Worm (Caenorhabditis elegans) whole organism, young adult: ENCODE results near the gene Y62H9A.11.

ENCODE experiments used
- C06A6.2 ChIP-seq: fragments of 200-800 bp; sonication (Bioruptor generic); conservative IDR thresholded peaks from 2 replicates; pipeline ENCODE4 v1.3.6; 2022; ENCODE audit warnings: missing genetic modification characterization, missing compliant biosample characterization
- C17E4.6 ChIP-seq: fragments of 200-800 bp; sonication (Bioruptor generic); IDR thresholded peaks from 2 replicates; pipeline ENCODE4 v1.3.6; 2022; ENCODE audit warnings: missing genetic modification reagents, missing genetic modification characterization, missing compliant biosample characterization
- D2030.7 ChIP-seq: fragments of 200-800 bp; sonication (Bioruptor generic); IDR thresholded peaks from 2 replicates; pipeline ENCODE4 v1.3.6; 2022; ENCODE audit warnings: missing genetic modification reagents, missing genetic modification characterization, missing compliant biosample characterization
- F52B5.7 ChIP-seq: sonication (generic microtip); optimal IDR thresholded peaks from 2 replicates; lab custom pipeline; 2016; ENCODE audit warnings: mild to moderate bottlenecking, missing genetic modification characterization, missing compliant biosample characterization
- K12H6.12 ChIP-seq: fragments of 200-800 bp; sonication (Bioruptor generic); optimal IDR thresholded peaks from 2 replicates; lab custom pipeline; 2018; ENCODE audit warnings: mild to moderate bottlenecking, missing genetic modification characterization, missing compliant biosample characterization
- Y53F4B.3 ChIP-seq: fragments of 200-800 bp; sonication (Bioruptor generic); IDR thresholded peaks from 2 replicates; pipeline ENCODE4 v1.3.6; 2022; ENCODE audit warnings: missing genetic modification reagents, missing genetic modification characterization, missing compliant biosample characterization
- Y79H2A.3 ChIP-seq: fragments of 200-800 bp; sonication (Bioruptor generic); conservative IDR thresholded peaks from 2 replicates; pipeline ENCODE4 v1.3.6; 2022; ENCODE audit warnings: missing genetic modification reagents, missing genetic modification characterization, missing compliant biosample characterization
- Y95B8A.8 ChIP-seq: fragments of 200-800 bp; sonication (Bioruptor generic); IDR thresholded peaks from 2 replicates; pipeline ENCODE4 v1.3.6; 2022; ENCODE audit warnings: missing genetic modification reagents, missing genetic modification characterization, missing compliant biosample characterization
- aptf-3 ChIP-seq: fragments of 200-800 bp; sonication (Bioruptor generic); IDR thresholded peaks from 2 replicates; pipeline ENCODE4 v1.3.6; 2022; ENCODE audit warnings: missing genetic modification characterization, missing compliant biosample characterization
- attf-3 ChIP-seq: fragments of 200-800 bp; sonication (Bioruptor generic); conservative IDR thresholded peaks from 2 replicates; pipeline ENCODE4 v1.3.6; 2022; ENCODE audit warnings: missing genetic modification reagents, missing genetic modification characterization, missing compliant biosample characterization
- attf-5 ChIP-seq: fragments of 200-800 bp; sonication (Bioruptor generic); optimal IDR thresholded peaks from 2 replicates; lab custom pipeline; 2018; ENCODE audit warnings: mild to moderate bottlenecking, missing genetic modification characterization, missing compliant biosample characterization
- cebp-1 ChIP-seq, 2 experiments: fragments of 200-800 bp in 1 of 2; sonication (Bioruptor generic) in 1 of 2; sonication (generic microtip) in 1 of 2; IDR thresholded peaks in 1 of 2; optimal IDR thresholded peaks in 1 of 2; 2 replicates each; pipeline versions ENCODE4 v1.3.6 to Lab custom; 2017 to 2022; ENCODE audit warnings: missing compliant biosample characterization in 2 of 2, missing genetic modification characterization in 2 of 2, mild to moderate bottlenecking in 1 of 2, missing genetic modification reagents in 1 of 2, moderate library complexity in 1 of 2
- cebp-2 ChIP-seq: fragments of 200-800 bp; sonication (Bioruptor generic); IDR thresholded peaks from 2 replicates; pipeline ENCODE4 v1.3.6; 2022; ENCODE audit warnings: missing genetic modification characterization, missing compliant biosample characterization
- ceh-100 ChIP-seq: fragments of 200-800 bp; sonication (Bioruptor generic); IDR thresholded peaks from 2 replicates; pipeline ENCODE4 v1.3.6; 2022; ENCODE audit warnings: missing genetic modification reagents, missing genetic modification characterization, missing compliant biosample characterization
- ceh-79 ChIP-seq: sonication (generic microtip); optimal IDR thresholded peaks from 2 replicates; lab custom pipeline; 2017; ENCODE audit warnings: mild to moderate bottlenecking, missing genetic modification characterization, missing compliant biosample characterization
- efl-1 ChIP-seq: fragments of 150-350 bp; optimal IDR thresholded peaks from 2 replicates; lab custom pipeline; 2014; ENCODE audit warnings: missing biosample characterization, missing genetic modification reagents, missing genetic modification characterization
- egrh-3 ChIP-seq: fragments of 200-800 bp; sonication (Bioruptor generic); IDR thresholded peaks from 2 replicates; pipeline ENCODE4 v1.3.6; 2022; ENCODE audit warnings: missing genetic modification reagents, missing genetic modification characterization, missing compliant biosample characterization
- ets-4 ChIP-seq: fragments of 200-800 bp; sonication (Bioruptor generic); optimal IDR thresholded peaks from 2 replicates; lab custom pipeline; 2018; ENCODE audit warnings: mild to moderate bottlenecking, missing genetic modification characterization, missing compliant biosample characterization
- him-1 ChIP-seq: sonication (generic microtip); optimal IDR thresholded peaks from 2 replicates; lab custom pipeline; 2016; ENCODE audit warnings: missing genotype, missing genetic modification reagents, missing genetic modification characterization, missing compliant biosample characterization
- hmg-20 ChIP-seq: fragments of 200-800 bp; sonication (Bioruptor generic); IDR thresholded peaks from 2 replicates; pipeline ENCODE4 v1.3.6; 2022; ENCODE audit warnings: missing genetic modification reagents, missing genetic modification characterization, missing compliant biosample characterization
- hrde-1 ChIP-seq: sonication (generic microtip); optimal IDR thresholded peaks from 2 replicates; lab custom pipeline; 2016; ENCODE audit warnings: missing genetic modification characterization, mild to moderate bottlenecking, missing compliant biosample characterization, moderate library complexity, missing genotype, missing genetic modification reagents, borderline replicate concordance
- let-607 ChIP-seq, 2 experiments: fragments of 200-800 bp in 1 of 2; sonication (Bioruptor generic) in 1 of 2; sonication (generic microtip) in 1 of 2; optimal IDR thresholded peaks; 2 replicates each; lab custom pipeline; 2016 to 2018; ENCODE audit warnings: mild to moderate bottlenecking in 2 of 2, missing compliant biosample characterization in 2 of 2, missing genetic modification characterization in 2 of 2, moderate library complexity in 2 of 2, missing genotype in 1 of 2
- lin-40 ChIP-seq: sonication (generic microtip); optimal IDR thresholded peaks from 2 replicates; lab custom pipeline; 2016; ENCODE audit warnings: missing genetic modification characterization, mild to moderate bottlenecking, missing compliant biosample characterization, missing genotype, missing genetic modification reagents
- lir-1 ChIP-seq: fragments of 200-800 bp; sonication (Bioruptor generic); conservative IDR thresholded peaks from 2 replicates; pipeline ENCODE4 v1.3.6; 2022; ENCODE audit warnings: missing genetic modification reagents, missing genetic modification characterization, missing compliant biosample characterization
- madf-3 ChIP-seq: fragments of 200-800 bp; sonication (Bioruptor generic); IDR thresholded peaks from 2 replicates; pipeline ENCODE4 v1.3.6; 2022; ENCODE audit warnings: missing genetic modification reagents, missing genetic modification characterization, missing compliant biosample characterization
- mxl-1 ChIP-seq: sonication (generic microtip); optimal IDR thresholded peaks from 2 replicates; lab custom pipeline; 2016; ENCODE audit warnings: missing genetic modification characterization, missing compliant biosample characterization
- nfya-1 ChIP-seq: sonication (generic microtip); optimal IDR thresholded peaks from 2 replicates; lab custom pipeline; 2017; ENCODE audit warnings: antibody characterized with exemption, missing compliant biosample characterization, missing genetic modification characterization, borderline replicate concordance; ENCODE audit not compliant: insufficient read depth
- nfyb-1 ChIP-seq: fragments of 200-800 bp; sonication (Bioruptor generic); IDR thresholded peaks from 2 replicates; pipeline ENCODE4 v1.3.6; 2022; ENCODE audit warnings: missing genetic modification reagents, missing genetic modification characterization, missing compliant biosample characterization
- nhr-80 ChIP-seq: sonication (generic microtip); optimal IDR thresholded peaks from 2 replicates; lab custom pipeline; 2016; ENCODE audit warnings: missing genetic modification characterization, missing compliant biosample characterization
- nhr-90 ChIP-seq: sonication (generic microtip); optimal IDR thresholded peaks from 2 replicates; lab custom pipeline; 2016; ENCODE audit warnings: missing genotype, mild to moderate bottlenecking, missing genetic modification characterization, missing compliant biosample characterization
- rcor-1 ChIP-seq: fragments of 200-800 bp; sonication (Bioruptor generic); IDR thresholded peaks from 2 replicates; pipeline ENCODE4 v1.3.6; 2022; ENCODE audit warnings: missing genetic modification reagents, missing genetic modification characterization, missing compliant biosample characterization
- sdz-38 ChIP-seq: sonication (generic microtip); optimal IDR thresholded peaks from 2 replicates; lab custom pipeline; 2016; ENCODE audit warnings: missing genotype, missing genetic modification characterization, missing compliant biosample characterization
- snpc-1.3 ChIP-seq: sonication (generic microtip); optimal IDR thresholded peaks from 2 replicates; lab custom pipeline; 2017; ENCODE audit warnings: missing genetic modification characterization, mild to moderate bottlenecking, missing compliant biosample characterization, antibody characterized with exemption, moderate library complexity, missing genotype, missing genetic modification reagents; ENCODE audit not compliant: insufficient read depth
- snpc-3.4 ChIP-seq: sonication (generic microtip); optimal IDR thresholded peaks from 2 replicates; lab custom pipeline; 2017; ENCODE audit warnings: missing genetic modification characterization, mild to moderate bottlenecking, missing compliant biosample characterization, antibody characterized with exemption, moderate library complexity, missing genotype, missing genetic modification reagents
- unc-130 ChIP-seq: sonication (generic microtip); optimal IDR thresholded peaks from 2 replicates; lab custom pipeline; 2016; ENCODE audit warnings: missing genetic modification reagents, missing genetic modification characterization, missing compliant biosample characterization
- ztf-18 ChIP-seq: sonication (generic microtip); optimal IDR thresholded peaks from 2 replicates; lab custom pipeline; 2016; ENCODE audit warnings: missing genotype, mild to moderate bottlenecking, missing genetic modification characterization, missing compliant biosample characterization
- ztf-22 ChIP-seq: fragments of 200-800 bp; sonication (Bioruptor generic); optimal IDR thresholded peaks from 2 replicates; lab custom pipeline; 2018; ENCODE audit warnings: mild to moderate bottlenecking, missing genetic modification characterization, moderate library complexity, missing compliant biosample characterization
- ztf-25 ChIP-seq: fragments of 200-800 bp; sonication (Bioruptor generic); IDR thresholded peaks from 2 replicates; pipeline ENCODE4 v1.3.6; 2022; ENCODE audit warnings: missing genetic modification reagents, missing genetic modification characterization, missing compliant biosample characterization
- ztf-3 ChIP-seq: fragments of 200-800 bp; sonication (Bioruptor generic); optimal IDR thresholded peaks from 2 replicates; lab custom pipeline; 2018; ENCODE audit warnings: mild to moderate bottlenecking, missing genetic modification characterization, missing compliant biosample characterization
- ztf-6 ChIP-seq: fragments of 200-800 bp; sonication (Bioruptor generic); IDR thresholded peaks from 2 replicates; pipeline ENCODE4 v1.3.6; 2022; ENCODE audit warnings: missing genetic modification reagents, missing genetic modification characterization, missing compliant biosample characterization

Gene Y62H9A.11

DNA sequence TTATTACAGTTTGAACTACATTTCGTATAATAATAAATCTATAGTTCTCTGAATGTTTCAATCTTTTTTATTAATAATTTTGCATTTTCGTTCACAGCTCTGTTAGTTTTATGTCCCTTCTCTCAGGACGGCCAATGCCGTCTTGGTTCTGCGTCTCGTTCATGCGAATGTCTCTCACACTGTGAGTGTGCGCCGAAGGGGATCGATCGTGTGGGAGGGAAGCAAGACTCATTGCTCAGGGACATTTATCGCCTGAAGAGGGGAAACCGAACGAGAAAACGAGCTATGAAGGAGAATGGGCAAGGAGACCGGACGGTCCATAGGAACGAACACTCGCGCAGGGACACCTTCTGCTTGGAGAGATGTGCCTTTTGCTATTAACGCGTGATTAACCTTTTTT, 8.1 kb downstream of the Y62H9A.11 start:
- TF ChIP-seq F52B5.7 (tag; lab: Kevin White, UChicago) (no peak), Y53F4B.3 (GFP tag; lab: Robert Waterston, UW) (no peak), attf-3 (GFP tag; lab: Robert Waterston, UW) (no peak), K12H6.12 (tag; lab: Kevin White, UChicago) (no peak), hmg-20 (no peak), mxl-1 (no peak), cebp-1 (GFP tag; IDR thresholded peaks at IDR 0.05; lab: Robert Waterston, UW) (no peak), cebp-1 (tag; optimal IDR thresholded peaks at IDR 0.05; lab: Kevin White, UChicago) (no peak), egrh-3 (GFP tag; lab: Robert Waterston, UW) (no peak), sdz-38 (no peak), C17E4.6 (no peak), let-607 (tag; optimal IDR thresholded peaks at IDR 0.05; lab: Kevin White, UChicago) (no peak), Y79H2A.3 (GFP tag; lab: Robert Waterston, UW) (no peak), cebp-2 (GFP tag; lab: Robert Waterston, UW) (no peak), ets-4 (GFP tag; lab: Kevin White, UChicago) (no peak)

ce11 chrX:11898040-11898439, 9.1 kb downstream of the Y62H9A.11 start, which contains the start of gene Y62H9A.9:
Y62H9A.9 (minus strand) TSS chrX:11898140.
- no peak for TF ChIP-seq ztf-25 (GFP tag; lab: Robert Waterston, UW)
- TF ChIP-seq nhr-90 (tag; lab: Kevin White, UChicago) = no peak
- TF ChIP-seq aptf-3 (GFP tag; lab: Robert Waterston, UW) = no peak
- TF ChIP-seq ztf-22 (GFP tag; lab: Kevin White, UChicago) = no peak
- TF ChIP-seq attf-5 (GFP tag; lab: Kevin White, UChicago) = no peak
- TF ChIP-seq nfyb-1 (GFP tag; lab: Robert Waterston, UW) = no peak
- no peak for TF ChIP-seq ztf-18 (tag; lab: Kevin White, UChicago)
- TF ChIP-seq C06A6.2 = no peak
- no peak for TF ChIP-seq Y95B8A.8 (GFP tag; lab: Robert Waterston, UW)
- TF ChIP-seq, all 124 proteins: peak for 0

DNA sequence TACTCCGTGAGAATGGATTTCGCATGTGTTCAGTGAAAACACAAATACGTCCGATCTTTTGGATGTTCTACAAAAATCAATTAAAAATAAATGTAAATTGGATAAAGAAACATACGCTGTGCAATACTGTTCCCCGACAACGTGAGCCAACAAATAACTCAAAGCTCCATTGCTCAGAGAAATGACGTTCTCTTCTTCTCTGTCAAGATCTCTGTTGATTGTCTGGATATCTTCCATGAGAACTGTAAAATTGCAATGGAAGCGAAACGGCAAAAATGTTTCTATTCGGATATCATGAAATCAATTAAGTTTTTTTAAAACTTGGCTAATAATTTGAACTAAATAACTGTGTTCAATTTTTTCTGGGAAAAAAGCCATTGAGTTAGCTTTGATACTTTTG, 10.5 kb downstream of the Y62H9A.11 start:
- TF ChIP-seq rcor-1 (no peak), lir-1 (GFP tag; lab: Robert Waterston, UW) (no peak)

- TF ChIP-seq ztf-18 (tag; lab: Kevin White, UChicago) (no peak), unc-130 (no peak), efl-1 (GFP tag; lab: Kevin White, UChicago) (no peak), ceh-100 (no peak), madf-3 (GFP tag; lab: Robert Waterston, UW) (no peak), nfya-1 (tag; lab: Kevin White, UChicago) (no peak), ceh-79 (tag; lab: Kevin White, UChicago) (no peak), D2030.7 (GFP tag; lab: Robert Waterston, UW) (no peak), nhr-80 (tag; lab: Kevin White, UChicago) (no peak), snpc-3.4 (tag; lab: Kevin White, UChicago) (no peak), him-1 (tag; lab: Kevin White, UChicago) (no peak), snpc-1.3 (tag; lab: Kevin White, UChicago) (no peak), ztf-3 (GFP tag; lab: Kevin White, UChicago) (no peak), ztf-6 (GFP tag; lab: Robert Waterston, UW) (no peak), lin-40 (tag; lab: Kevin White, UChicago) (no peak), hrde-1 (no peak)
These were observed 14.8 kb downstream of the Y62H9A.11 start, which contains the start of gene Y62H9A.8 for ce11 chrX:11892328-11892727. Y62H9A.8 (minus strand) TSS chrX:11892428.
